Fruit fly (Drosophila melanogaster): ENCODE results near the gene neo.
A peak's percentile ranks its signal among the peaks of the same experiment; 100 is the strongest.

neo gene

dm6 chr3R:29772795-29773331 lies 46.1 kb upstream of the neo start (continued):
- TF ChIP-seq tna (GFP tag; IDR thresholded peaks at IDR 0.05; ENCODE audit: partially characterized antibody) (peak; percentile 45; the same call in 1 of the 2 replicates), Taf1 (GFP tag; IDR thresholded peaks at IDR 0.05) (peak; percentile 22; the same call in 1 of the 2 replicates), her (GFP tag; optimal IDR thresholded peaks at IDR 0.05) (peak; percentile 25), psq (GFP tag; optimal IDR thresholded peaks at IDR 0.05) (peak; percentile 76), Drgx (GFP tag; IDR thresholded peaks at IDR 0.05) (peak; percentile 52), knrl (GFP tag; IDR thresholded peaks at IDR 0.05; ENCODE audit: partially characterized antibody) (peak; percentile 35; the same call in 1 of the 3 replicates), pan (optimal IDR thresholded peaks at IDR 0.05) (no peak), pan (GFP tag; optimal IDR thresholded peaks at IDR 0.05 in 1 of 2, IDR thresholded peaks at IDR 0.05 in 1 of 2) (peak in 1 of 2 experiments; percentile 45), CG3281 (GFP tag; optimal IDR thresholded peaks at IDR 0.05) (peak; percentile 35), CG13894 (tag; optimal IDR thresholded peaks at IDR 0.05) (peak; percentile 55), CG7928 (GFP tag; optimal IDR thresholded peaks at IDR 0.05) (no peak), ERR (GFP tag; optimal IDR thresholded peaks at IDR 0.05) (peak; percentile 30), Ada2b (GFP tag; IDR thresholded peaks at IDR 0.05) (no peak), emc (GFP tag; optimal IDR thresholded peaks at IDR 0.05) (no peak), slp2 (GFP tag; optimal IDR thresholded peaks at IDR 0.05) (no peak), so (GFP tag; IDR thresholded peaks at IDR 0.05) (peak; percentile 65; the same call in 2 of the 3 replicates), hth (optimal IDR thresholded peaks at IDR 0.05) (no peak), Scr (GFP tag; IDR thresholded peaks at IDR 0.05; ENCODE audit: partially characterized antibody) (peak; percentile 47), CG18011 (GFP tag; optimal IDR thresholded peaks at IDR 0.05) (no peak), ems (GFP tag; optimal IDR thresholded peaks at IDR 0.05) (no peak), CG17328 (GFP tag; IDR thresholded peaks at IDR 0.05) (peak; percentile 41; the same call in 1 of the 2 replicates), CG7963 (GFP tag; IDR thresholded peaks at IDR 0.05; ENCODE audit: partially characterized antibody) (0 out of 3 replicates have a peak, but pooled peaks have one; percentile 25), CTCF (GFP tag; optimal IDR thresholded peaks at IDR 0.05) (no peak), Rx (GFP tag; IDR thresholded peaks at IDR 0.05) (0 out of 2 replicates have a peak, but pooled peaks have one; percentile 9), ham (GFP tag; IDR thresholded peaks at IDR 0.05) (peak; percentile 41; the same call in 1 of the 2 replicates), Adf1 (GFP tag; IDR thresholded peaks at IDR 0.05) (peak; percentile 89), Atf6 (GFP tag; IDR thresholded peaks at IDR 0.05) (peak; percentile 69), CG6254 (GFP tag; optimal IDR thresholded peaks at IDR 0.05) (peak; percentile 23), CG13123 (GFP tag; optimal IDR thresholded peaks at IDR 0.05) (no peak), sens-2 (GFP tag; IDR thresholded peaks at IDR 0.05) (peak; percentile 62), Dll (GFP tag; IDR thresholded peaks at IDR 0.05; ENCODE audit: partially characterized antibody) (peak; percentile 40; the same call in 2 of the 4 replicates), Hr51 (GFP tag; optimal IDR thresholded peaks at IDR 0.05) (peak in 1 of 2 experiments; percentile 11), chn (GFP tag; optimal IDR thresholded peaks at IDR 0.05) (peak; percentile 2), caup (GFP tag; optimal IDR thresholded peaks at IDR 0.05; ENCODE audit: severe bottlenecking) (peak; percentile 18), gsb-n (tag; optimal IDR thresholded peaks at IDR 0.05) (no peak), B-H2 (GFP tag; optimal IDR thresholded peaks at IDR 0.05) (peak; percentile 11), CG3065 (GFP tag; optimal IDR thresholded peaks at IDR 0.05) (peak; percentile 98), zen2 (GFP tag; IDR thresholded peaks at IDR 0.05; ENCODE audit: partially characterized antibody) (peak; percentile 60; the same call in 2 of the 3 replicates), unc-4 (GFP tag; IDR thresholded peaks at IDR 0.05; ENCODE audit: partially characterized antibody) (peak; percentile 34; the same call in 1 of the 2 replicates), CG14050 (GFP tag; IDR thresholded peaks at IDR 0.05) (no peak), CG6689 (GFP tag; IDR thresholded peaks at IDR 0.05) (no peak; the same call in 1 of the 2 replicates), ind (GFP tag; optimal IDR thresholded peaks at IDR 0.05) (no peak), CG12391 (tag; optimal IDR thresholded peaks at IDR 0.05) (no peak), CG1603 (tag; optimal IDR thresholded peaks at IDR 0.05) (peak; percentile 22), CG34376 (GFP tag; optimal IDR thresholded peaks at IDR 0.05) (peak; percentile 66), Dbx (GFP tag; IDR thresholded peaks at IDR 0.05) (peak; percentile 55; the same call in 1 of the 3 replicates), NFAT (GFP tag; IDR thresholded peaks at IDR 0.05) (peak; percentile 72), Rfx (GFP tag; IDR thresholded peaks at IDR 0.05) (peak; percentile 22; the same call in 1 of the 2 replicates), CG8388 (GFP tag; optimal IDR thresholded peaks at IDR 0.05) (no peak), cas (GFP tag; IDR thresholded peaks at IDR 0.05) (0 out of 2 replicates have a peak, but pooled peaks have one; percentile 25)

All from whole organism, embryonic.